Fruit fly (Drosophila melanogaster) whole organism, pupa: ENCODE data around the gene Muc14A.

ENCODE experiments used
- CG10348 ChIP-seq: fragments of 200-800 bp; sonication (Bioruptor generic); IDR thresholded peaks from 2 replicates; pipeline ENCODE4 v1.3.6; 2022; ENCODE audit warnings: missing biosample characterization, missing genetic modification characterization
- CG12605 ChIP-seq: fragments of 200-800 bp; sonication (Bioruptor generic); IDR thresholded peaks from 2 replicates; pipeline ENCODE4 v1.3.6; 2022; ENCODE audit warnings: missing biosample characterization, missing genetic modification characterization
- CG13204 ChIP-seq: fragments of 200-800 bp; sonication (Bioruptor generic); optimal IDR thresholded peaks from 2 replicates; lab custom pipeline; 2018; ENCODE audit warnings: missing biosample characterization, mild to moderate bottlenecking, missing genetic modification characterization, moderate library complexity
- CG14655 ChIP-seq: fragments of 200-800 bp; sonication (Bioruptor generic); optimal IDR thresholded peaks from 3 replicates; lab custom pipeline; 2017; ENCODE audit warnings: mild to moderate bottlenecking, missing biosample characterization, missing genetic modification reagents, missing genetic modification characterization
- CG15710 ChIP-seq: fragments of 200-800 bp; sonication (Bioruptor generic); optimal IDR thresholded peaks from 2 replicates; lab custom pipeline; 2018; ENCODE audit warnings: missing biosample characterization, mild to moderate bottlenecking, missing genetic modification characterization, moderate library complexity
- CG17806 ChIP-seq: fragments of 200-800 bp; sonication (Bioruptor generic); optimal IDR thresholded peaks from 2 replicates; lab custom pipeline; 2018; ENCODE audit warnings: missing biosample characterization, mild to moderate bottlenecking, missing genetic modification characterization, moderate library complexity
- CG32121 ChIP-seq: fragments of 200-800 bp; sonication (Bioruptor generic); IDR thresholded peaks from 2 replicates; pipeline ENCODE4 v1.3.6; 2022; ENCODE audit warnings: missing biosample characterization, missing genetic modification characterization
- CG34367 ChIP-seq: fragments of 200-800 bp; sonication (Bioruptor generic); optimal IDR thresholded peaks from 2 replicates; lab custom pipeline; 2018; ENCODE audit warnings: missing biosample characterization, mild to moderate bottlenecking, missing genetic modification characterization
- CG4496 ChIP-seq: fragments of 200-800 bp; sonication (Bioruptor generic); IDR thresholded peaks from 3 replicates; pipeline ENCODE4 v1.3.6; 2022; ENCODE audit warnings: missing biosample characterization, missing genetic modification characterization
- CG8159 ChIP-seq: fragments of 200-800 bp; sonication (Bioruptor generic); optimal IDR thresholded peaks from 3 replicates; lab custom pipeline; 2018; ENCODE audit warnings: missing biosample characterization, mild to moderate bottlenecking, missing genetic modification characterization, moderate library complexity
- CG8301 ChIP-seq: fragments of 200-800 bp; sonication (Bioruptor generic); optimal IDR thresholded peaks from 2 replicates; lab custom pipeline; 2018; ENCODE audit warnings: missing biosample characterization, mild to moderate bottlenecking, missing genetic modification characterization
- CG9948 ChIP-seq: fragments of 200-800 bp; sonication (Bioruptor generic); optimal IDR thresholded peaks from 2 replicates; lab custom pipeline; 2018; ENCODE audit warnings: missing biosample characterization, mild to moderate bottlenecking, missing genetic modification characterization, moderate library complexity
- D1 ChIP-seq: fragments of 200-800 bp; sonication (Bioruptor generic); optimal IDR thresholded peaks from 2 replicates; lab custom pipeline; 2018; ENCODE audit warnings: missing biosample characterization, mild to moderate bottlenecking, missing genetic modification characterization, moderate library complexity
- EcR ChIP-seq: fragments of 200-800 bp; sonication (Bioruptor generic); optimal IDR thresholded peaks from 3 replicates; lab custom pipeline; 2019; ENCODE audit warnings: missing biosample characterization, missing genetic modification characterization, mild to moderate bottlenecking, moderate library complexity, missing genetic modification reagents
- Ets98B ChIP-seq: fragments of 200-800 bp; sonication (Bioruptor generic); IDR thresholded peaks from 2 replicates; pipeline ENCODE4 v1.3.6; 2022; ENCODE audit warnings: missing biosample characterization, missing genetic modification characterization
- Pif1A ChIP-seq: fragments of 200-800 bp; sonication (Bioruptor generic); optimal IDR thresholded peaks from 3 replicates; lab custom pipeline; 2016; ENCODE audit warnings: missing biosample characterization, missing genetic modification characterization
- Pif1B ChIP-seq: fragments of 200-800 bp; sonication (Bioruptor generic); optimal IDR thresholded peaks from 3 replicates; lab custom pipeline; 2016; ENCODE audit warnings: missing biosample characterization, missing genetic modification characterization
- Snoo ChIP-seq: fragments of 200-800 bp; sonication (Bioruptor generic); optimal IDR thresholded peaks from 3 replicates; lab custom pipeline; 2017; ENCODE audit warnings: missing biosample characterization, mild to moderate bottlenecking, missing genetic modification characterization, inconsistent platforms
- fd96Ca ChIP-seq: fragments of 200-800 bp; sonication (Bioruptor generic); IDR thresholded peaks from 3 replicates; pipeline ENCODE4 v1.3.6; 2022; ENCODE audit warnings: missing biosample characterization, missing genetic modification characterization
- gl ChIP-seq: fragments of 200-800 bp; sonication (Bioruptor generic); optimal IDR thresholded peaks from 2 replicates; lab custom pipeline; 2018; ENCODE audit warnings: missing biosample characterization, mild to moderate bottlenecking, missing genetic modification characterization
- rn ChIP-seq: fragments of 200-800 bp; sonication (Bioruptor generic); IDR thresholded peaks from 2 replicates; pipeline ENCODE4 v1.3.6; 2022; ENCODE audit warnings: missing biosample characterization, missing genetic modification characterization

Gene Muc14A

DNA sequence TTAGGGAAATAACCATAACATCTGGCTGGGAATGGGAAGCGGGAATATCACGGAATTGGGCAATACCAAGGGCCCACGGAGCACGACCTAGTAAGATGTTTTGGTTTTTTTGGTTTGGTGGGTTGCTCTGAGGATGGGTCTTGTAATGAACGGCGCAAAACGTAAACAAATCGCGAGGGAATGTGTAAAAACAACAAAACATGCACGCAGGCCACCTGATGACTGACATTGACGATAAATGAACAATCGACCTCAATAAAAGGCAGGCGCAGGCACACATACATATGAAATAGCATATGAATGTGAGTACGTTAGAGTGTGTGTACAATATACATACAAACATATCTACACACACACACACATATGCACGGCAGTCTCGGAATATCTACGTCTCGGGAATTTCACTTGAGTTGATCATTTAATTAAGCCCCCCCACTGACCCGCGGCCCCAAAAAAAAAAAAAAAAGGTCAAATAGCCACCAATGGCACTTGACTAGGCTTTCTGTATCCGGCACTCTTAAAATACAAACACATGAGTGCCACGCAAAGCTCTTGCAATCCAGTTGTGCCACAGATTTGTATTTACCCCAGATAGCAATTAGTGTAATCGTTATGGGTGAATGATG is 91.9 kb downstream of the Muc14A start:
- TF ChIP-seq CG9948: no peak
- no peak for TF ChIP-seq CG10348 (GFP tag; lab: Robert Waterston, UW)
- no peak for TF ChIP-seq CG17806 (tag; lab: Kevin White, UChicago)
- TF ChIP-seq fd96Ca (GFP tag; lab: Robert Waterston, UW): no peak

dm6 chrX:16102338-16103218 is 93.7 kb downstream of the Muc14A start:
- TF ChIP-seq Pif1B (GFP tag; lab: Kevin White, UChicago): peak; percentile 52
- peak; percentile 30 for TF ChIP-seq Pif1A (GFP tag; lab: Kevin White, UChicago)
- TF ChIP-seq Ets98B: peak; percentile 14; the same call in 1 of the 2 replicates
- peak; percentile 8 for TF ChIP-seq CG8159 (tag; lab: Kevin White, UChicago)
- TF ChIP-seq Snoo (tag; lab: Kevin White, UChicago): peak; percentile 68
- TF ChIP-seq CG8301 (tag; lab: Kevin White, UChicago): no peak
- peak; percentile 12; the same call in 1 of the 3 replicates for TF ChIP-seq CG4496 (GFP tag; lab: Robert Waterston, UW)
- no peak for TF ChIP-seq fd96Ca (GFP tag; lab: Robert Waterston, UW)
- no peak for TF ChIP-seq CG13204

- TF ChIP-seq CG17806 (tag; lab: Kevin White, UChicago) (no peak), Pif1B (GFP tag; lab: Kevin White, UChicago) (peak; percentile 19), Pif1A (GFP tag; lab: Kevin White, UChicago) (peak; percentile 54), CG14655 (GFP tag; lab: Kevin White, UChicago) (no peak), CG10348 (GFP tag; lab: Robert Waterston, UW) (no peak), gl (tag; lab: Kevin White, UChicago) (no peak), fd96Ca (GFP tag; lab: Robert Waterston, UW) (0 out of 3 replicates have a peak, but pooled peaks have one; percentile 15), Snoo (tag; lab: Kevin White, UChicago) (peak; percentile 50), rn (GFP tag; lab: Robert Waterston, UW) (0 out of 2 replicates have a peak, but pooled peaks have one; percentile 5), CG8159 (tag; lab: Kevin White, UChicago) (no peak), CG32121 (GFP tag; lab: Robert Waterston, UW) (no peak), CG4496 (GFP tag; lab: Robert Waterston, UW) (no peak; the same call in 2 of the 3 replicates), CG15710 (tag; lab: Kevin White, UChicago) (no peak), CG8301 (tag; lab: Kevin White, UChicago) (no peak), CG9948 (no peak), D1 (tag; lab: Kevin White, UChicago) (no peak), CG34367 (tag; lab: Kevin White, UChicago) (no peak), CG12605 (GFP tag; lab: Robert Waterston, UW) (0 out of 2 replicates have a peak, but pooled peaks have one; percentile 24), CG13204 (no peak), Ets98B (0 out of 2 replicates have a peak, but pooled peaks have one; percentile 17), EcR (no peak)
Observed at dm6 chrX:16103482-16103881, 94.6 kb downstream of the Muc14A start.

DNA sequence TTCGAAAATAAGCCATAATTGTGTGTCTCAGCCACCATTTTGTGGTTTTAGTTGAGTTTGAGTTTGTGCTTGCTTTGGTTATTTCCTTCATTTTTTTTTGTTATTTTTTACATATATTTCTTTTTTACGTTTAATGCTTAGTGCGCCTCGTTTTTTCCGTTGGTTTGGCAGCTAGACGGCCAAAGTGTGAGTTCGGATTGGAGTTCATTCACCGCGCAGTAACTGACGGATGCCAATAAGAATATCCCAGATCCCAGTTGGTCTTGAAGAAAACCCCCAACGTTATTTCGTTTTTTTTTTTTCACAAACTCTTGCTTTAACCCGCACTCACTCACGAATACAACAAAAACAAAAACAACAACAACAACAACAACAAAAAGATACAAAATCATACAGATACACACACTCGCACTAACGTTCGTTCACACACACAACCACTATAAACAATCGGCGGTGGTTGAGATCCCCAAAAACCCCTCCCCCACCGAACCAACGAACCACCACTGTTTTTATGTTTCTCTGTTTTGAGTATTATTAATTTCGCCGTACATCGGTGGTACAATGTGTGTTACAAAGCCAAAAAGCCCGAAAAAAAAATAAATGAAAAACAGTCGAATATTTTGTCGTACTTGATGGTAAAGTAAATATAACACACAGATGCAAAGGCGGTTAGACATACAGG is 95.3 kb downstream of the Muc14A start:
- TF ChIP-seq CG17806 (tag; lab: Kevin White, UChicago): no peak
- TF ChIP-seq CG8301 (tag; lab: Kevin White, UChicago): no peak
- TF ChIP-seq CG12605 (GFP tag; lab: Robert Waterston, UW): no peak
- peak; percentile 23 for TF ChIP-seq EcR
- TF ChIP-seq, all 21 proteins: peak for 1

dm6 chrX:16104738-16105426 is 96.0 kb downstream of the Muc14A start, which contains the start of the genes CG42353 and CG42354:
CG42353 (minus strand) TSS chrX:16104946.
CG42354 (minus strand) TSS chrX:16104946.
- TF ChIP-seq CG8301 (tag; lab: Kevin White, UChicago) (peak; percentile 98), CG34367 (tag; lab: Kevin White, UChicago) (peak; percentile 98), Pif1A (GFP tag; lab: Kevin White, UChicago) (peak; percentile 85), CG17806 (tag; lab: Kevin White, UChicago) (peak; percentile 98), D1 (tag; lab: Kevin White, UChicago) (peak; percentile 97), rn (GFP tag; lab: Robert Waterston, UW) (peak; percentile 84), Pif1B (GFP tag; lab: Kevin White, UChicago) (peak; percentile 92), CG32121 (GFP tag; lab: Robert Waterston, UW) (peak; percentile 94), Ets98B (peak; percentile 89), CG4496 (GFP tag; lab: Robert Waterston, UW) (peak; percentile 95), CG14655 (GFP tag; lab: Kevin White, UChicago) (peak; percentile 99), CG10348 (GFP tag; lab: Robert Waterston, UW) (peak; percentile 65), fd96Ca (GFP tag; lab: Robert Waterston, UW) (peak; percentile 91), CG15710 (tag; lab: Kevin White, UChicago) (peak; percentile 98), Snoo (tag; lab: Kevin White, UChicago) (peak; percentile 91), CG13204 (peak; percentile 81), gl (tag; lab: Kevin White, UChicago) (peak; percentile 93), CG12605 (GFP tag; lab: Robert Waterston, UW) (peak; percentile 89), EcR (no peak), CG9948 (peak; percentile 99), CG8159 (tag; lab: Kevin White, UChicago) (peak; percentile 98)
- TF ChIP-seq, all 21 proteins: peak for 20
